Worm (Caenorhabditis elegans): Measurements from ENCODE around the gene Y25C1A.14.
"Not testable (repeated sequence)": the region's sequence is repeated elsewhere in the genome, so short reads cannot be mapped to it uniquely, and the experiment has no call there.

The Y25C1A.14 gene

ce11 chrII:3096857-3097256 is at the start of gene Y25C1A.14:
TSS of gene Y25C1A.14 (minus strand) at chrII:3096957.
- no peak for TF ChIP-seq hmg-11 (tag; optimal IDR thresholded peaks at IDR 0.05)
- TF ChIP-seq nhr-11 (tag; optimal IDR thresholded peaks at IDR 0.05) = no peak
- TF ChIP-seq tbx-2 (tag; optimal IDR thresholded peaks at IDR 0.05) = no peak
- no peak for TF ChIP-seq ama-1 (optimal IDR thresholded peaks at IDR 0.05)
- no peak for TF ChIP-seq daf-12 (tag; optimal IDR thresholded peaks at IDR 0.05)
- no peak for TF ChIP-seq nhr-77 (tag; optimal IDR thresholded peaks at IDR 0.05)
- TF ChIP-seq lin-39 (tag; optimal IDR thresholded peaks at IDR 0.05) = no peak
- TF ChIP-seq nhr-67 (tag; optimal IDR thresholded peaks at IDR 0.05) = no peak
- TF ChIP-seq mdl-1 (tag; optimal IDR thresholded peaks at IDR 0.05) = no peak

- TF ChIP-seq eor-1 (tag; optimal IDR thresholded peaks at IDR 0.05) = no peak
- TF ChIP-seq nhr-77 (tag; optimal IDR thresholded peaks at IDR 0.05) = no peak
- TF ChIP-seq pqm-1 (tag; optimal IDR thresholded peaks at IDR 0.05) = no peak
- TF ChIP-seq elt-2 (tag; optimal IDR thresholded peaks at IDR 0.05) = no peak
- no peak for TF ChIP-seq nhr-25 (tag; optimal IDR thresholded peaks at IDR 0.05)
- TF ChIP-seq ceh-28 (tag; optimal IDR thresholded peaks at IDR 0.05) = no peak
- TF ChIP-seq tbx-2 (tag; optimal IDR thresholded peaks at IDR 0.05) = no peak
- no peak for TF ChIP-seq jun-1 (tag; optimal IDR thresholded peaks at IDR 0.05)
Measured at ce11 chrII:3145842-3146241, 49.1 kb upstream of the Y25C1A.14 start, which contains the start of gene T10D4.15. TSS of gene T10D4.15 (plus strand) at chrII:3146142.

ce11 chrII:3144552-3144951 is 47.8 kb upstream of the Y25C1A.14 start, which contains the start of gene sri-43:
TSS of gene sri-43 (minus strand) at chrII:3144652.
- TF ChIP-seq fkh-2 (tag; optimal IDR thresholded peaks at IDR 0.05); fkh-10 (GFP tag; optimal IDR thresholded peaks at IDR 0.05); elt-1 (tag; optimal IDR thresholded peaks at IDR 0.05): not testable (repeated sequence)

- TF ChIP-seq aly-2, zag-1, ceh-28 (tag; optimal IDR thresholded peaks at IDR 0.05): not testable (repeated sequence)
Measured at ce11 chrII:3142855-3143254, 46.1 kb upstream of the Y25C1A.14 start, which contains the start of gene sri-42. TSS of gene sri-42 (minus strand) at chrII:3142955.

ce11 chrII:3137804-3138203 is 41.0 kb upstream of the Y25C1A.14 start, which contains the start of gene sri-54:
TSS of gene sri-54 (minus strand) at chrII:3137904.
- TF ChIP-seq eor-1 (tag; optimal IDR thresholded peaks at IDR 0.05) = no peak
- TF ChIP-seq ZK546.5 (tag; optimal IDR thresholded peaks at IDR 0.05) = no peak
- no peak for TF ChIP-seq nhr-77 (tag; optimal IDR thresholded peaks at IDR 0.05)
- no peak for TF ChIP-seq ceh-9 (tag; optimal IDR thresholded peaks at IDR 0.05)
- TF ChIP-seq nhr-237 (tag; optimal IDR thresholded peaks at IDR 0.05) = no peak
- no peak for TF ChIP-seq pha-4 (tag; optimal IDR thresholded peaks at IDR 0.05)
- no peak for TF ChIP-seq fkh-2 (tag; optimal IDR thresholded peaks at IDR 0.05)
- TF ChIP-seq nhr-12 (tag; optimal IDR thresholded peaks at IDR 0.05) = no peak
- no peak for TF ChIP-seq ama-1 (optimal IDR thresholded peaks at IDR 0.05)
- no peak for TF ChIP-seq unc-39 (tag; optimal IDR thresholded peaks at IDR 0.05)

ce11 chrII:3135293-3135692 is 38.5 kb upstream of the Y25C1A.14 start:
- no peak for TF ChIP-seq nhr-76 (tag; optimal IDR thresholded peaks at IDR 0.05)
- TF ChIP-seq nhr-12 (tag; optimal IDR thresholded peaks at IDR 0.05) = no peak
- TF ChIP-seq ama-1 (optimal IDR thresholded peaks at IDR 0.05) = no peak
- TF ChIP-seq elt-3 (tag; optimal IDR thresholded peaks at IDR 0.05) = no peak
- TF ChIP-seq ztf-11 (tag; optimal IDR thresholded peaks at IDR 0.05) = no peak
- no peak for TF ChIP-seq tbx-2 (tag; optimal IDR thresholded peaks at IDR 0.05)

- TF ChIP-seq nhr-23 (tag; optimal IDR thresholded peaks at IDR 0.05) (peak; percentile 22), mml-1 (tag; optimal IDR thresholded peaks at IDR 0.05) (no peak), nhr-67 (tag; optimal IDR thresholded peaks at IDR 0.05) (no peak), R02D3.7 (tag; optimal IDR thresholded peaks at IDR 0.05) (no peak), pha-4 (tag; optimal IDR thresholded peaks at IDR 0.05) (peak; percentile 53), nhr-25 (tag; optimal IDR thresholded peaks at IDR 0.05) (peak; percentile 28), elt-3 (tag; optimal IDR thresholded peaks at IDR 0.05) (no peak)
Measured at ce11 chrII:3129007-3129406, 32.2 kb upstream of the Y25C1A.14 start, which contains the start of gene chil-24. TSS of gene chil-24 (plus strand) at chrII:3129162.

Data from whole organism, L3 larva.